Fruit fly (Drosophila melanogaster) whole organism, prepupa: ENCODE data around the gene CG43307.

Experiments used
- Blimp-1 ChIP-seq: fragments of 200-800 bp; sonication (Bioruptor generic); optimal IDR thresholded peaks from 3 replicates; lab custom pipeline; 2017; ENCODE audit warnings: missing biosample characterization, missing genetic modification characterization, mild to moderate bottlenecking, moderate library complexity, missing genetic modification reagents
- CG10631 ChIP-seq: fragments of 200-800 bp; sonication (Bioruptor generic); optimal IDR thresholded peaks from 2 replicates; lab custom pipeline; 2016; ENCODE audit warnings: missing biosample characterization, missing genetic modification characterization
- CG10669 ChIP-seq: fragments of 200-800 bp; sonication (Bioruptor generic); optimal IDR thresholded peaks from 3 replicates; lab custom pipeline; 2018; ENCODE audit warnings: missing biosample characterization, mild to moderate bottlenecking, missing genetic modification characterization, moderate library complexity
- CG11762 ChIP-seq: fragments of 200-800 bp; sonication (Bioruptor generic); optimal IDR thresholded peaks from 3 replicates; lab custom pipeline; 2016; ENCODE audit warnings: missing biosample characterization, missing genetic modification characterization; ENCODE audit not compliant: insufficient read depth
- CG11902 ChIP-seq: fragments of 200-800 bp; sonication (Bioruptor generic); optimal IDR thresholded peaks from 3 replicates; lab custom pipeline; 2016; ENCODE audit warnings: missing biosample characterization, missing genetic modification characterization
- CG15336 ChIP-seq: fragments of 200-800 bp; sonication (Bioruptor generic); IDR thresholded peaks from 2 replicates; pipeline ENCODE4 v1.3.6; 2022; ENCODE audit warnings: missing biosample characterization, missing genetic modification characterization
- CG3919 ChIP-seq: fragments of 200-800 bp; sonication (Bioruptor generic); optimal IDR thresholded peaks from 3 replicates; lab custom pipeline; 2016; ENCODE audit warnings: missing biosample characterization, missing genetic modification characterization
- CG4318 ChIP-seq: fragments of 200-800 bp; sonication (Bioruptor generic); optimal IDR thresholded peaks from 3 replicates; lab custom pipeline; 2017; ENCODE audit warnings: missing biosample characterization, mild to moderate bottlenecking, missing genetic modification characterization
- CG6276 ChIP-seq: fragments of 200-800 bp; sonication (Bioruptor generic); optimal IDR thresholded peaks from 2 replicates; lab custom pipeline; 2017; ENCODE audit warnings: missing biosample characterization, mild to moderate bottlenecking, missing genetic modification characterization
- CG6808 ChIP-seq: fragments of 200-800 bp; sonication (Bioruptor generic); optimal IDR thresholded peaks from 3 replicates; lab custom pipeline; 2017; ENCODE audit warnings: missing biosample characterization, missing genetic modification characterization, mild to moderate bottlenecking, moderate library complexity, missing genetic modification reagents
- CG7368 ChIP-seq: fragments of 200-800 bp; sonication (Bioruptor generic); optimal IDR thresholded peaks from 3 replicates; lab custom pipeline; 2016; ENCODE audit warnings: missing biosample characterization, missing genetic modification characterization
- CG8119 ChIP-seq: fragments of 200-800 bp; sonication (Bioruptor generic); IDR thresholded peaks from 3 replicates; pipeline ENCODE4 v1.3.6; 2022; ENCODE audit warnings: missing biosample characterization, missing genetic modification characterization
- CG8632 ChIP-seq: fragments of 200-800 bp; sonication (Bioruptor generic); optimal IDR thresholded peaks from 3 replicates; lab custom pipeline; 2016; ENCODE audit warnings: missing biosample characterization, missing genetic modification characterization
- CG9139 ChIP-seq: fragments of 200-800 bp; sonication (Bioruptor generic); optimal IDR thresholded peaks from 3 replicates; lab custom pipeline; 2017; ENCODE audit warnings: missing biosample characterization, mild to moderate bottlenecking, missing genetic modification characterization
- Eip75B ChIP-seq: fragments of 200-800 bp; sonication (Bioruptor generic); optimal IDR thresholded peaks from 3 replicates; lab custom pipeline; 2016; ENCODE audit warnings: missing biosample characterization, missing genetic modification characterization
- Eip78C ChIP-seq: fragments of 200-800 bp; sonication (Bioruptor generic); peaks from one replicate; lab custom pipeline; 2016; ENCODE audit warnings: missing biosample characterization, missing genetic modification characterization
- Ets21C ChIP-seq: fragments of 200-800 bp; sonication (Bioruptor generic); optimal IDR thresholded peaks from 3 replicates; lab custom pipeline; 2016; ENCODE audit warnings: missing biosample characterization, missing genetic modification characterization
- Gug ChIP-seq: fragments of 200-800 bp; sonication (Bioruptor generic); IDR thresholded peaks from 2 replicates; pipeline ENCODE4 v1.3.6; 2022; ENCODE audit warnings: missing biosample characterization, missing genetic modification characterization
- Hr38 ChIP-seq: sonication (Bioruptor generic); optimal IDR thresholded peaks from 2 replicates; lab custom pipeline; 2016; ENCODE audit warnings: missing biosample characterization, missing genetic modification characterization
- Hr39 ChIP-seq: fragments of 200-800 bp; sonication (Bioruptor generic); optimal IDR thresholded peaks from 2 replicates; lab custom pipeline; 2016; ENCODE audit warnings: missing biosample characterization, missing genetic modification characterization
- Hr4 ChIP-seq: fragments of 200-800 bp; sonication (Bioruptor generic); optimal IDR thresholded peaks from 3 replicates; lab custom pipeline; 2016; ENCODE audit warnings: missing biosample characterization, missing genetic modification characterization
- Lpt ChIP-seq: fragments of 200-800 bp; sonication (Bioruptor generic); optimal IDR thresholded peaks from 3 replicates; lab custom pipeline; 2016; ENCODE audit warnings: missing biosample characterization, missing genetic modification characterization
- Met ChIP-seq: fragments of 200-800 bp; sonication (Bioruptor generic); optimal IDR thresholded peaks from 3 replicates; lab custom pipeline; 2016; ENCODE audit warnings: missing biosample characterization, missing genetic modification characterization
- OdsH ChIP-seq: fragments of 200-800 bp; sonication (Bioruptor generic); optimal IDR thresholded peaks from 3 replicates; lab custom pipeline; 2016; ENCODE audit warnings: missing biosample characterization, missing genetic modification characterization
- Smox ChIP-seq: fragments of 200-800 bp; sonication (Bioruptor generic); optimal IDR thresholded peaks from 3 replicates; lab custom pipeline; 2016; ENCODE audit warnings: missing biosample characterization, missing genetic modification characterization
- Sox102F ChIP-seq: fragments of 200-800 bp; sonication (Bioruptor generic); optimal IDR thresholded peaks from 2 replicates; lab custom pipeline; 2016; ENCODE audit warnings: missing biosample characterization, mild to moderate bottlenecking, missing genetic modification characterization
- Sox14 ChIP-seq: fragments of 200-800 bp; sonication (Bioruptor generic); optimal IDR thresholded peaks from 3 replicates; lab custom pipeline; 2016; ENCODE audit warnings: missing biosample characterization, missing genetic modification characterization
- Sox15 ChIP-seq: fragments of 200-800 bp; sonication (Bioruptor generic); optimal IDR thresholded peaks from 3 replicates; lab custom pipeline; 2016; ENCODE audit warnings: missing biosample characterization, missing genetic modification characterization
- achi ChIP-seq: fragments of 200-800 bp; sonication (Bioruptor generic); optimal IDR thresholded peaks from 3 replicates; lab custom pipeline; 2016; ENCODE audit warnings: missing biosample characterization, missing genetic modification characterization
- acj6 ChIP-seq: fragments of 200-800 bp; sonication (Bioruptor generic); optimal IDR thresholded peaks from 3 replicates; lab custom pipeline; 2016; ENCODE audit warnings: missing biosample characterization, missing genetic modification characterization
- dac ChIP-seq: fragments of 200-800 bp; sonication (Bioruptor generic); optimal IDR thresholded peaks from 2 replicates; lab custom pipeline; 2017; ENCODE audit warnings: missing biosample characterization, mild to moderate bottlenecking, missing genetic modification characterization
- eg ChIP-seq: fragments of 200-800 bp; sonication (Bioruptor generic); IDR thresholded peaks from 3 replicates; pipeline ENCODE4 v1.3.6; 2022; ENCODE audit warnings: missing biosample characterization, missing genetic modification characterization
- fd59A ChIP-seq: fragments of 200-800 bp; sonication (Bioruptor generic); optimal IDR thresholded peaks from 2 replicates; lab custom pipeline; 2017; ENCODE audit warnings: missing biosample characterization, mild to moderate bottlenecking, missing genetic modification characterization, missing genetic modification reagents
- fd85E ChIP-seq: fragments of 200-800 bp; sonication (Bioruptor generic); optimal IDR thresholded peaks from 3 replicates; lab custom pipeline; 2016; ENCODE audit warnings: missing biosample characterization, missing genetic modification characterization
- net ChIP-seq: fragments of 200-800 bp; sonication (Bioruptor generic); optimal IDR thresholded peaks from 3 replicates; lab custom pipeline; 2016; ENCODE audit warnings: missing biosample characterization, missing genetic modification characterization
- pdm3 ChIP-seq: fragments of 200-800 bp; sonication (Bioruptor generic); optimal IDR thresholded peaks from 3 replicates; lab custom pipeline; 2016; ENCODE audit warnings: missing biosample characterization, missing genetic modification characterization
- spab ChIP-seq: fragments of 200-800 bp; sonication (Bioruptor generic); optimal IDR thresholded peaks from 2 replicates; lab custom pipeline; 2017; ENCODE audit warnings: missing biosample characterization, mild to moderate bottlenecking, missing genetic modification characterization, missing genetic modification reagents
- ss ChIP-seq, 2 experiments: fragments of 200-800 bp; sonication (Bioruptor generic); optimal IDR thresholded peaks; 2 replicates in 1 of 2; 3 replicates in 1 of 2; lab custom pipeline; 2017 to 2018; ENCODE audit warnings: mild to moderate bottlenecking in 2 of 2, missing biosample characterization in 2 of 2, missing genetic modification characterization in 2 of 2, moderate library complexity in 1 of 2
- svp ChIP-seq: fragments of 200-800 bp; sonication (Bioruptor generic); peaks from one replicate; lab custom pipeline; 2016; ENCODE audit warnings: missing biosample characterization, missing genetic modification characterization
- topi ChIP-seq: fragments of 200-800 bp; sonication (Bioruptor generic); optimal IDR thresholded peaks from 3 replicates; lab custom pipeline; 2016; ENCODE audit warnings: missing biosample characterization, missing genetic modification characterization

The CG43307 gene

DNA sequence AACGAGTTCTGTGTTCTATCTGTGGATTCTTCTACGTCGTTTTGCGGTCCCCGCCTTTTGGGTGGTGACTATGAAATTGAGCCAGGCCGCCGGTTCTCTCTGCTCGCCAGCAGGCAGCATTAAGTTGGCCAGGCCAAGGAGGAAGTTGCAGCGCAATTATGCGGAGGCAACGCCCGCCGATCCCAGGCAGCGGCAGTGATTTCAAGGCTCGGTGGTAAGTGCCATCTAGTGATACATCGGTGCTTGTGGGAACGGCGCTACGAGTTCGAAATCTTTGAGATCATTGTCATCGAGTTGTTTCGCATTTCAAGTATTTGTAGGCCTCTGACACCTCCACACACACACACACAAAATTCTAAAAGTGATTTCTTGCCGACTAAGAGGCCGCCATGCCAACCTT is 27.6 kb upstream of the CG43307 start, which contains the start of gene CG31913:
TSS of gene CG31913 (plus strand) at position 301 of the 400 bp plus-strand sequence.
- TF ChIP-seq Sox14 (GFP tag; lab: Kevin White, UChicago) (no peak), CG8632 (GFP tag; lab: Kevin White, UChicago) (no peak), eg (GFP tag; lab: Robert Waterston, UW) (no peak), CG15336 (no peak), Hr38 (GFP tag; lab: Kevin White, UChicago) (no peak), CG4318 (GFP tag; lab: Kevin White, UChicago) (no peak), CG6808 (GFP tag; lab: Kevin White, UChicago) (no peak), CG3919 (GFP tag; lab: Kevin White, UChicago) (no peak), ss (GFP tag; optimal IDR thresholded peaks at IDR 0.05; lab: Kevin White, UChicago) (no peak), fd85E (GFP tag; lab: Kevin White, UChicago) (no peak), acj6 (GFP tag; lab: Kevin White, UChicago) (no peak), CG6276 (no peak), Lpt (no peak), Sox102F (GFP tag; lab: Kevin White, UChicago) (no peak), OdsH (GFP tag; lab: Kevin White, UChicago) (no peak)

DNA sequence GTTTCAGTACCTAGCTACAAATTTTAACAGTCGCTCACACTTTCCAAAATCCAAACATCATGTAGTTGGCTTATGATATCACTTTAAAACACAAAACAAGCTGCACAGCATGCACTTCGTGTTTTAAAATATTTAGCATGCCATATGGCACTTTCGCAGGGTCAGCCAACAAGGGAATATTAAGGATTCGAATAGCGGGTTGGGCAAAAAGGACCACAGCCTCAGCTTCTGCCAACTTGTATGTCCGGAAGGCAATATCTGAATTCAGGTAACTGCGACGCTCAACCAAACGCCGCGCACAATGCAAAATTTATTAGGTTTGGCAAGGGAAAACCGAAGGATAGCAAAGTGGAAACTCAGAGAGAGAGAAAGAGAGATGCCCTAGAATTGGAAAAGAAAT is 22.1 kb upstream of the CG43307 start:
- TF ChIP-seq spab = no peak
- TF ChIP-seq Met (GFP tag; lab: Kevin White, UChicago) = no peak
- no peak for TF ChIP-seq CG9139 (GFP tag; lab: Kevin White, UChicago)
- TF ChIP-seq Eip75B (GFP tag; lab: Kevin White, UChicago) = no peak
- TF ChIP-seq Ets21C = no peak
- TF ChIP-seq achi = no peak
- TF ChIP-seq acj6 (GFP tag; lab: Kevin White, UChicago) = no peak
- no peak for TF ChIP-seq CG10669 (GFP tag; lab: Kevin White, UChicago)
- no peak for TF ChIP-seq ss (GFP tag; optimal IDR thresholded peaks at IDR 0.05; lab: Kevin White, UChicago)
- TF ChIP-seq svp (GFP tag; lab: Kevin White, UChicago) = no peak
- TF ChIP-seq Eip78C (GFP tag; lab: Kevin White, UChicago) = no peak
- no peak for TF ChIP-seq net (GFP tag; lab: Kevin White, UChicago)
- no peak for TF ChIP-seq Gug (GFP tag; lab: Robert Waterston, UW)
- no peak for TF ChIP-seq CG7368 (GFP tag; lab: Kevin White, UChicago)

DNA sequence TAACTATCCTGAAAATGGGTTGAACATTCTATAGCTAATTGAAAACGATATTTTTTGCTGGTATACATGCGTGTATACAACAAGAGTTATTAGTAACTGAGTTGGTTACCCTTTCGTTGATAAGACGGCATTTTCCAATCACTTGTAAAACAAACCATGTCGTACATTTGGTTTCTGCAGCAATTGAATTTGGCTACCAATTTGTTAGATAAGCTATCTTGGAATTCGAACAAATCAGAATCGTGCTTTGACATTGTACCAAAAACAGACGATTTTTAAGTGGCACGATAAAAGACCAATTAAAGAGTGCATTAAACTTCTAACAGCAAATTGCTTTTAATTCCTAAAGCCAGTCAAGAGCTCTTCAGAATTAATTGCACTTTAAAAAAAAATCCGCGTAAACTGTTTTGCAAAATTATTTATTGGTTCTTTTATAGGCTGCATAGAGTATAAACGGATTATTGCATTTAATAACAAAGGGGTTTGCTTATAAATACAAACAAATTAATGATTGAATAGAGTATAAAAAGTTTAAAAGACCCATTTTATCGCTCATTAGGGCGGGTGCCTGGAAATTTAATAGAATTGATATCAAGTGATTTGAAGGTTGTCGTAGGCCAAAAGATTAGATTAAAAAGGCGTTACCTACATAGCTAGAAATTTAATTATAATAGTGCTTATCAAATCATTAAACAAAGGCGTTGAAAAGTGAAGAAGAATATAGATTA is 20.4 kb upstream of the CG43307 start:
- TF ChIP-seq CG8119 = no peak

DNA sequence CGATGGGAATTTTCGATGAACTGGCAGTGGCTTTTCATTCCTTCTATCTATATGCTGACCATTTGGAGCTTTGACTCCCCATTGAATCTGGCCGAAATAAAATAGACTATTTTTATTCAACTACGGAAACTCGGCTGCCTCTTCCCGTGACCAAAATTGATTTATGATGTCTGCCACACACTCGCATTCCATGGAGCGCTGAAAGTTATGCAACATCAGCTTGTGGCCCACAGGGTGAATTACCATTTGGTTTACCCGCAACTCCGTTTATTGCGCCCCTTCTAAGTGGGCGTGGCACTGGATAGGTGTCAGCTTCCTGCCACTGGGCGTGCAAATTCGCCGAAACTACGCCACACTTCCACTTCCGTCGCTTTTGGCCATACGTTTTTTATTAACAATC is 18.3 kb upstream of the CG43307 start:
- no peak for TF ChIP-seq dac (GFP tag; lab: Kevin White, UChicago)
- no peak for TF ChIP-seq CG9139 (GFP tag; lab: Kevin White, UChicago)
- no peak for TF ChIP-seq pdm3 (GFP tag; lab: Kevin White, UChicago)
- TF ChIP-seq CG11902 (GFP tag; lab: Kevin White, UChicago) = no peak
- no peak for TF ChIP-seq Hr4 (GFP tag; lab: Kevin White, UChicago)
- no peak for TF ChIP-seq fd85E (GFP tag; lab: Kevin White, UChicago)
- TF ChIP-seq topi (GFP tag; lab: Kevin White, UChicago) = no peak
- TF ChIP-seq CG4318 (GFP tag; lab: Kevin White, UChicago) = no peak
- TF ChIP-seq CG11762 (GFP tag; lab: Kevin White, UChicago) = no peak
- TF ChIP-seq svp (GFP tag; lab: Kevin White, UChicago) = no peak
- no peak for TF ChIP-seq Hr39 (GFP tag; lab: Kevin White, UChicago)
- no peak for TF ChIP-seq CG7368 (GFP tag; lab: Kevin White, UChicago)
- no peak for TF ChIP-seq Sox15 (GFP tag; lab: Kevin White, UChicago)
- no peak for TF ChIP-seq Smox (GFP tag; lab: Kevin White, UChicago)
- TF ChIP-seq Blimp-1 (GFP tag; lab: Kevin White, UChicago) = no peak
- TF ChIP-seq fd59A (GFP tag; lab: Kevin White, UChicago) = no peak
- no peak for TF ChIP-seq CG10631
